Worm (Caenorhabditis elegans) whole organism, L1 larva: Measurements from ENCODE around the gene myrf-1.

Experiments used
- C16A3.4 ChIP-seq: fragments of 150-350 bp; optimal IDR thresholded peaks from 2 replicates; lab custom pipeline; 2014; ENCODE audit warnings: missing biosample characterization, missing genetic modification characterization
- C34B4.2 ChIP-seq: sonication (generic microtip); optimal IDR thresholded peaks from 2 replicates; lab custom pipeline; 2017; ENCODE audit warnings: mild to moderate bottlenecking, missing genetic modification characterization, missing compliant biosample characterization
- F16B12.6 ChIP-seq: fragments of 150-350 bp; optimal IDR thresholded peaks from 2 replicates; lab custom pipeline; 2014; ENCODE audit warnings: missing biosample characterization, missing genetic modification characterization
- alr-1 ChIP-seq: fragments of 200-800 bp; sonication (Bioruptor generic); optimal IDR thresholded peaks from 2 replicates; lab custom pipeline; 2018; ENCODE audit warnings: borderline replicate concordance, mild to moderate bottlenecking, missing genetic modification characterization, missing compliant biosample characterization
- aly-2 ChIP-seq: fragments of 150-350 bp; optimal IDR thresholded peaks from 2 replicates; lab custom pipeline; 2014; ENCODE audit warnings: missing biosample characterization, missing genetic modification characterization
- ama-1 ChIP-seq: fragments of 150-350 bp; optimal IDR thresholded peaks from 2 replicates; lab custom pipeline; 2014
- blmp-1 ChIP-seq: fragments of 150-350 bp; optimal IDR thresholded peaks from 2 replicates; lab custom pipeline; 2014; ENCODE audit warnings: missing biosample characterization, missing genetic modification characterization
- ceh-63 ChIP-seq: fragments of 200-800 bp; sonication (Bioruptor generic); optimal IDR thresholded peaks from 2 replicates; lab custom pipeline; 2018; ENCODE audit warnings: mild to moderate bottlenecking, missing genetic modification characterization, missing compliant biosample characterization
- ceh-8 ChIP-seq: fragments of 200-800 bp; sonication (Bioruptor generic); optimal IDR thresholded peaks from 2 replicates; lab custom pipeline; 2018; ENCODE audit warnings: mild to moderate bottlenecking, missing genetic modification characterization, moderate library complexity, missing compliant biosample characterization
- ces-1 ChIP-seq: fragments of 150-350 bp; optimal IDR thresholded peaks from 2 replicates; lab custom pipeline; 2014; ENCODE audit warnings: missing biosample characterization, missing genetic modification reagents, missing genetic modification characterization
- dsc-1 ChIP-seq: sonication (generic microtip); optimal IDR thresholded peaks from 2 replicates; lab custom pipeline; 2016; ENCODE audit warnings: mild to moderate bottlenecking, missing genetic modification characterization, missing compliant biosample characterization
- efl-3 ChIP-seq: fragments of 200-800 bp; sonication (Bioruptor generic); optimal IDR thresholded peaks from 2 replicates; lab custom pipeline; 2018; ENCODE audit warnings: mild to moderate bottlenecking, missing genetic modification characterization, missing compliant biosample characterization
- egl-13 ChIP-seq: sonication (generic microtip); optimal IDR thresholded peaks from 2 replicates; lab custom pipeline; 2016; ENCODE audit warnings: missing genotype, missing genetic modification reagents, missing genetic modification characterization, missing compliant biosample characterization
- elt-2 ChIP-seq: sonication (generic microtip); optimal IDR thresholded peaks from 2 replicates; lab custom pipeline; 2016; ENCODE audit warnings: missing genetic modification characterization, mild to moderate bottlenecking, inconsistent platforms, missing compliant biosample characterization, missing genetic modification reagents
- elt-3 ChIP-seq, 6 experiments: fragments of 150-350 bp in 1 of 6; sonication (generic microtip); optimal IDR thresholded peaks; 2 replicates each; lab custom pipeline; 2017 to 2018; ENCODE audit warnings: missing biosample characterization in 6 of 6, missing genetic modification characterization in 6 of 6, inconsistent platforms in 1 of 6
- ets-5 ChIP-seq: fragments of 200-800 bp; sonication (Bioruptor generic); IDR thresholded peaks from 2 replicates; pipeline ENCODE4 v1.3.6; 2022; ENCODE audit warnings: missing genetic modification characterization, missing compliant biosample characterization
- fkh-10 ChIP-seq: sonication (generic microtip); optimal IDR thresholded peaks from 2 replicates; lab custom pipeline; 2017; ENCODE audit warnings: missing biosample characterization, missing genetic modification reagents, missing genetic modification characterization
- grh-1 ChIP-seq: fragments of 200-800 bp; sonication (Bioruptor generic); IDR thresholded peaks from 2 replicates; pipeline ENCODE4 v1.3.6; 2022; ENCODE audit warnings: missing genetic modification reagents, missing genetic modification characterization, missing compliant biosample characterization
- hlh-17 ChIP-seq: fragments of 200-800 bp; sonication (Bioruptor generic); optimal IDR thresholded peaks from 2 replicates; lab custom pipeline; 2018; ENCODE audit warnings: missing genetic modification characterization, mild to moderate bottlenecking, missing compliant biosample characterization, moderate library complexity, borderline replicate concordance
- hpl-2 ChIP-seq: fragments of 150-350 bp; optimal IDR thresholded peaks from 2 replicates; lab custom pipeline; 2014; ENCODE audit warnings: missing biosample characterization, missing genetic modification reagents, missing genetic modification characterization
- jun-1 ChIP-seq: fragments of 150-350 bp; optimal IDR thresholded peaks from 2 replicates; lab custom pipeline; 2014; ENCODE audit warnings: missing biosample characterization, missing genetic modification reagents, missing genetic modification characterization
- lin-13 ChIP-seq: fragments of 150-350 bp; optimal IDR thresholded peaks from 2 replicates; lab custom pipeline; 2014; ENCODE audit warnings: missing biosample characterization, missing genetic modification reagents, missing genetic modification characterization
- lin-14 ChIP-seq: fragments of 200-800 bp; sonication (Bioruptor generic); optimal IDR thresholded peaks from 2 replicates; lab custom pipeline; 2018; ENCODE audit warnings: mild to moderate bottlenecking, missing genetic modification characterization, moderate library complexity, missing compliant biosample characterization
- lin-15B ChIP-seq: fragments of 150-350 bp; sonication (generic microtip); optimal IDR thresholded peaks from 3 replicates; lab custom pipeline; 2014; ENCODE audit warnings: missing biosample characterization, missing genetic modification characterization
- lin-35 ChIP-seq, 2 experiments: fragments of 150-350 bp; optimal IDR thresholded peaks; 2 replicates each; lab custom pipeline; 2014; ENCODE audit warnings: missing biosample characterization in 2 of 2, missing genetic modification characterization in 2 of 2, missing genetic modification reagents in 2 of 2
- lsy-2 ChIP-seq, 2 experiments: fragments of 150-350 bp; optimal IDR thresholded peaks; 2 replicates each; lab custom pipeline; 2014; ENCODE audit warnings: missing biosample characterization in 2 of 2, missing genetic modification characterization in 2 of 2
- mdl-1 ChIP-seq, 2 experiments: fragments of 150-350 bp; optimal IDR thresholded peaks; 2 replicates each; lab custom pipeline; 2014 to 2017; ENCODE audit warnings: missing biosample characterization in 2 of 2, missing genetic modification characterization in 2 of 2, inconsistent platforms in 1 of 2
- mef-2 ChIP-seq: fragments of 150-350 bp; optimal IDR thresholded peaks from 2 replicates; lab custom pipeline; 2014; ENCODE audit warnings: missing biosample characterization, missing genetic modification characterization
- mep-1 ChIP-seq: fragments of 150-350 bp; optimal IDR thresholded peaks from 2 replicates; lab custom pipeline; 2014; ENCODE audit warnings: missing biosample characterization, missing genetic modification characterization
- nhr-19 ChIP-seq: fragments of 200-800 bp; sonication (Bioruptor generic); conservative IDR thresholded peaks from 2 replicates; pipeline ENCODE4 v1.3.6; 2022; ENCODE audit warnings: missing genetic modification characterization, missing compliant biosample characterization
- nhr-20 ChIP-seq: sonication (generic microtip); optimal IDR thresholded peaks from 2 replicates; lab custom pipeline; 2016; ENCODE audit warnings: mild to moderate bottlenecking, missing genetic modification characterization, missing compliant biosample characterization
- nhr-237 ChIP-seq: fragments of 150-350 bp; optimal IDR thresholded peaks from 2 replicates; lab custom pipeline; 2014; ENCODE audit warnings: missing biosample characterization, missing genetic modification characterization
- nhr-28 ChIP-seq: fragments of 150-350 bp; optimal IDR thresholded peaks from 2 replicates; lab custom pipeline; 2014; ENCODE audit warnings: missing biosample characterization, missing genetic modification characterization
- nhr-47 ChIP-seq: sonication (generic microtip); optimal IDR thresholded peaks from 2 replicates; lab custom pipeline; 2016; ENCODE audit warnings: mild to moderate bottlenecking, missing genetic modification characterization, moderate library complexity, missing compliant biosample characterization
- nhr-71 ChIP-seq: sonication (generic microtip); optimal IDR thresholded peaks from 2 replicates; lab custom pipeline; 2016; ENCODE audit warnings: mild to moderate bottlenecking, missing genetic modification characterization, moderate library complexity, missing compliant biosample characterization
- nhr-76 ChIP-seq: sonication (generic microtip); optimal IDR thresholded peaks from 2 replicates; lab custom pipeline; 2017; ENCODE audit warnings: missing biosample characterization, missing genetic modification characterization
- nhr-77 ChIP-seq: fragments of 150-350 bp; optimal IDR thresholded peaks from 2 replicates; lab custom pipeline; 2014; ENCODE audit warnings: missing biosample characterization, missing genetic modification characterization
- nhr-85 ChIP-seq: sonication (generic microtip); peaks from one replicate; lab custom pipeline; 2016; ENCODE audit warnings: missing genetic modification characterization, inconsistent platforms, missing compliant biosample characterization
- nhr-90 ChIP-seq: sonication (generic microtip); optimal IDR thresholded peaks from 2 replicates; lab custom pipeline; 2016; ENCODE audit warnings: mild to moderate bottlenecking, missing genetic modification characterization, missing compliant biosample characterization; ENCODE audit not compliant: poor library complexity
- pag-3 ChIP-seq: sonication (generic microtip); optimal IDR thresholded peaks from 2 replicates; lab custom pipeline; 2017; ENCODE audit warnings: missing genetic modification characterization, mild to moderate bottlenecking, missing compliant biosample characterization, antibody characterized with exemption, borderline replicate concordance; ENCODE audit not compliant: insufficient read depth
- pqm-1 ChIP-seq: sonication (generic microtip); optimal IDR thresholded peaks from 3 replicates; lab custom pipeline; 2017; ENCODE audit warnings: missing biosample characterization, missing genetic modification characterization
- rnt-1 ChIP-seq: sonication (generic microtip); optimal IDR thresholded peaks from 2 replicates; lab custom pipeline; 2016; ENCODE audit warnings: mild to moderate bottlenecking, missing genetic modification characterization, moderate library complexity, missing compliant biosample characterization
- skn-1 ChIP-seq: fragments of 150-350 bp; optimal IDR thresholded peaks from 2 replicates; lab custom pipeline; 2014; ENCODE audit warnings: missing biosample characterization, missing genetic modification characterization
- snu-23 ChIP-seq: sonication (generic microtip); optimal IDR thresholded peaks from 2 replicates; lab custom pipeline; 2016; ENCODE audit warnings: missing genetic modification characterization, missing compliant biosample characterization
- sox-4 ChIP-seq: sonication (generic microtip); optimal IDR thresholded peaks from 2 replicates; lab custom pipeline; 2016; ENCODE audit warnings: missing genetic modification characterization, missing compliant biosample characterization
- sup-37 ChIP-seq: fragments of 200-800 bp; sonication (Bioruptor generic); optimal IDR thresholded peaks from 2 replicates; lab custom pipeline; 2018; ENCODE audit warnings: mild to moderate bottlenecking, missing genetic modification characterization, missing compliant biosample characterization
- swsn-7 ChIP-seq: sonication (generic microtip); optimal IDR thresholded peaks from 2 replicates; lab custom pipeline; 2016; ENCODE audit warnings: missing genetic modification characterization, missing compliant biosample characterization
- tlp-1 ChIP-seq: fragments of 150-350 bp; optimal IDR thresholded peaks from 2 replicates; lab custom pipeline; 2014; ENCODE audit warnings: missing biosample characterization, missing genetic modification characterization
- unc-30 ChIP-seq: sonication (generic microtip); optimal IDR thresholded peaks from 2 replicates; lab custom pipeline; 2017; ENCODE audit warnings: missing biosample characterization, missing genetic modification characterization
- unc-62 ChIP-seq: fragments of 150-350 bp; optimal IDR thresholded peaks from 2 replicates; lab custom pipeline; 2014; ENCODE audit warnings: missing biosample characterization, missing genetic modification reagents, missing genetic modification characterization
- unc-98 ChIP-seq: fragments of 200-800 bp; sonication (Bioruptor generic); IDR thresholded peaks from 2 replicates; pipeline ENCODE4 v1.3.6; 2022; ENCODE audit warnings: missing genetic modification characterization, missing compliant biosample characterization
- xbp-1 ChIP-seq: sonication (generic microtip); optimal IDR thresholded peaks from 2 replicates; lab custom pipeline; 2016; ENCODE audit warnings: missing genetic modification characterization, missing compliant biosample characterization
- zag-1 ChIP-seq: fragments of 150-350 bp; optimal IDR thresholded peaks from 2 replicates; lab custom pipeline; 2014; ENCODE audit warnings: missing biosample characterization, missing genetic modification characterization
- zip-4 ChIP-seq: fragments of 200-800 bp; sonication (Bioruptor generic); optimal IDR thresholded peaks from 2 replicates; lab custom pipeline; 2018; ENCODE audit warnings: mild to moderate bottlenecking, missing genetic modification characterization, moderate library complexity, missing compliant biosample characterization

Gene myrf-1

DNA sequence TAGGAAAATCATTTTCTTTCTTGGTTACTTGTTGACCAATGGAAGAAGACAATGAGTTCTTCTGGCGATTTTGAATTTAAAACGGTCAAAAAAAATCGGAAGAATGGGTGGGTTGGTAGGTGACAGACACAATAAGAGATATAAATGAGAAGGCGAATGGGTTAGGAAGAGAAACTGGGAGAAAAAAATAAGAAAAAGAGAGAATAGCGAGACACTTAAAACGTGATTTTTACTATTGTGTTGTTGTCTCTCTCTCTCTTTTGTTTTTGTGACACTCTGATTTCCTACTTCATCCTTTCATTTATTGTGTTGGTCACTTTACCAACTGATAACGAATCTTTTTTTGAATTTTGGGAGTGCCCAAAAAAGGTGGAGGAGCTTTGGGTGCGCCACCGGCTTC, 14.0 kb upstream of the myrf-1 start:
- no peak for TF ChIP-seq mdl-1 (tag; optimal IDR thresholded peaks at IDR 0.05; lab: Kevin White, UChicago)
- TF ChIP-seq snu-23 (GFP tag; lab: Kevin White, UChicago) = peak; percentile 49
- TF ChIP-seq sup-37 = no peak
- TF ChIP-seq zag-1 (tag; lab: Kevin White, UChicago) = no peak
- TF ChIP-seq fkh-10 (GFP tag; lab: Kevin White, UChicago) = no peak
- peak; percentile 74 for TF ChIP-seq blmp-1 (tag; lab: Kevin White, UChicago)
- no peak for TF ChIP-seq F16B12.6 (tag; lab: Kevin White, UChicago)
- no peak for TF ChIP-seq dsc-1
- TF ChIP-seq nhr-28 (tag; lab: Kevin White, UChicago) = no peak
- TF ChIP-seq swsn-7 (tag; lab: Kevin White, UChicago) = no peak
- TF ChIP-seq xbp-1 (tag; lab: Kevin White, UChicago) = no peak
- TF ChIP-seq ceh-63 (GFP tag; lab: Kevin White, UChicago) = no peak
- TF ChIP-seq unc-98 (GFP tag; lab: Robert Waterston, UW) = no peak
- TF ChIP-seq unc-30 (tag; lab: Kevin White, UChicago) = no peak
- TF ChIP-seq nhr-90 = no peak
- no peak for TF ChIP-seq egl-13 (tag; lab: Kevin White, UChicago)
- TF ChIP-seq hpl-2 (GFP tag; lab: Kevin White, UChicago) = no peak
- TF ChIP-seq nhr-77 (tag; lab: Kevin White, UChicago) = no peak
- no peak for TF ChIP-seq unc-62
- TF ChIP-seq elt-3 (tag; optimal IDR thresholded peaks at IDR 0.05; lab: Kevin White, UChicago) = peak in 2 of 6 experiments; percentile 4 to 8
- no peak for TF ChIP-seq mef-2 (tag; lab: Kevin White, UChicago)
- no peak for TF ChIP-seq alr-1 (tag; lab: Kevin White, UChicago)
- TF ChIP-seq ceh-8 (GFP tag; lab: Kevin White, UChicago) = no peak
- TF ChIP-seq skn-1 (tag; lab: Kevin White, UChicago) = no peak
- peak; percentile 14 for TF ChIP-seq C16A3.4
- TF ChIP-seq nhr-76 = no peak
- peak in 1 of 2 experiments; percentile 24 for TF ChIP-seq lin-35 (GFP tag; optimal IDR thresholded peaks at IDR 0.05; lab: Kevin White, UChicago)
- TF ChIP-seq elt-2 = no peak
- no peak for TF ChIP-seq ces-1 (GFP tag; lab: Kevin White, UChicago)
- TF ChIP-seq lsy-2 (tag; optimal IDR thresholded peaks at IDR 0.05; lab: Kevin White, UChicago) = peak in 1 of 2 experiments; percentile 25
- TF ChIP-seq zip-4 (GFP tag; lab: Kevin White, UChicago) = no peak
- TF ChIP-seq ama-1 (lab: Kevin White, UChicago) = no peak
- TF ChIP-seq nhr-85 (tag; lab: Kevin White, UChicago) = peak; percentile 63
- no peak for TF ChIP-seq rnt-1 (tag; lab: Kevin White, UChicago)
- no peak for TF ChIP-seq ets-5
- TF ChIP-seq lin-15B (tag; lab: Kevin White, UChicago) = no peak
- no peak for TF ChIP-seq lin-13
- TF ChIP-seq pqm-1 (tag; lab: Kevin White, UChicago) = no peak
- TF ChIP-seq nhr-19 (GFP tag; lab: Robert Waterston, UW) = no peak
- no peak for TF ChIP-seq aly-2 (tag; lab: Kevin White, UChicago)
- no peak for TF ChIP-seq nhr-237 (tag; lab: Kevin White, UChicago)
- no peak for TF ChIP-seq efl-3 (GFP tag; lab: Kevin White, UChicago)
- TF ChIP-seq C34B4.2 = no peak
- peak; percentile 71 for TF ChIP-seq lin-14 (GFP tag; lab: Kevin White, UChicago)
- TF ChIP-seq tlp-1 (tag; lab: Kevin White, UChicago) = no peak
- TF ChIP-seq nhr-47 (tag; lab: Kevin White, UChicago) = no peak
- peak; percentile 48 for TF ChIP-seq nhr-20 (tag; lab: Kevin White, UChicago)
- TF ChIP-seq hlh-17 (GFP tag; lab: Kevin White, UChicago) = no peak
- no peak for TF ChIP-seq mep-1 (tag; lab: Kevin White, UChicago)
- TF ChIP-seq nhr-71 (tag; lab: Kevin White, UChicago) = peak; percentile 25
- no peak for TF ChIP-seq grh-1 (GFP tag; lab: Robert Waterston, UW)
- no peak for TF ChIP-seq sox-4 (tag; lab: Kevin White, UChicago)
- TF ChIP-seq jun-1 (tag; lab: Kevin White, UChicago) = no peak
- TF ChIP-seq pag-3 = no peak
